Fruit fly (Drosophila melanogaster): ENCODE results near the gene chif.

- no peak for TF ChIP-seq psq (optimal IDR thresholded peaks at IDR 0.05)
- TF ChIP-seq h (optimal IDR thresholded peaks at IDR 0.05), result no peak
- TF ChIP-seq insv (optimal IDR thresholded peaks at IDR 0.05), result no peak
Measured at dm6 chr2L:16353765-16354164, 1.3 kb upstream of the chif start.
